Fruit fly (Drosophila melanogaster) whole organism: ENCODE results near the gene CG16903.

Source experiments
- Dll ChIP-seq: fragments of >200 bp; optimal IDR thresholded peaks from 2 replicates; lab custom pipeline; 2017
- EcR ChIP-seq, 2 experiments: fragments of >200 bp; optimal IDR thresholded peaks; 2 replicates each; lab custom pipeline; 2017; ENCODE audit warnings: missing biosample characterization in 2 of 2, missing genetic modification characterization in 2 of 2, missing genetic modification reagents in 2 of 2

- TF ChIP-seq EcR (GFP tag; optimal IDR thresholded peaks at IDR 0.05; lab: Kevin White, UChicago) (no peak), Dll (no peak)
These were observed 43.8 kb downstream of the CG16903 start for dm6 chrX:2036383-2036782.
